Worm (Caenorhabditis elegans) whole organism, L4/young adult: Measurements from ENCODE around the gene C06E2.5.

Experiments
- W03F9.2 ChIP-seq: fragments of 150-350 bp; optimal IDR thresholded peaks from 2 replicates; lab custom pipeline; 2014; ENCODE audit warnings: missing biosample characterization, missing genetic modification characterization
- dao-5 ChIP-seq: sonication (generic microtip); optimal IDR thresholded peaks from 2 replicates; lab custom pipeline; 2016; ENCODE audit warnings: missing genotype, missing genetic modification characterization, moderate library complexity, missing compliant biosample characterization
- him-1 ChIP-seq: sonication (generic microtip); optimal IDR thresholded peaks from 2 replicates; lab custom pipeline; 2016; ENCODE audit warnings: missing genotype, missing genetic modification reagents, missing genetic modification characterization, missing compliant biosample characterization

Gene C06E2.5

ce11 chrX:8857904-8858612, at the start of gene C06E2.5:
Gene C06E2.5 (minus strand): TSS chrX:8857954.
- no peak for TF ChIP-seq him-1
- TF ChIP-seq dao-5 = no peak
- TF ChIP-seq W03F9.2 = no peak

ce11 chrX:8905089-8905488, 47.3 kb upstream of the C06E2.5 start, which contains the start of gene ensh-1:
Gene ensh-1 (plus strand): TSS chrX:8905389.
- TF ChIP-seq dao-5 = no peak
- TF ChIP-seq him-1 = no peak
- TF ChIP-seq W03F9.2 = no peak

- no peak for TF ChIP-seq him-1
- no peak for TF ChIP-seq W03F9.2
- no peak for TF ChIP-seq dao-5
Measured at ce11 chrX:8902920-8903319, 45.2 kb upstream of the C06E2.5 start.

ce11 chrX:8892808-8893207, 35.1 kb upstream of the C06E2.5 start, which contains the start of gene C13E3.1:
Gene C13E3.1 (plus strand): TSS chrX:8893108.
- TF ChIP-seq him-1 (no peak), W03F9.2 (no peak), dao-5 (no peak)

ce11 chrX:8891393-8891953, 33.7 kb upstream of the C06E2.5 start:
- no peak for TF ChIP-seq W03F9.2
- TF ChIP-seq dao-5 = no peak
- no peak for TF ChIP-seq him-1

- TF ChIP-seq him-1 = no peak
- no peak for TF ChIP-seq dao-5
- TF ChIP-seq W03F9.2 = no peak
Measured at ce11 chrX:8890251-8890755, 32.5 kb upstream of the C06E2.5 start.

- TF ChIP-seq W03F9.2 = no peak
- TF ChIP-seq dao-5 = no peak
- no peak for TF ChIP-seq him-1
Measured at ce11 chrX:8888835-8889234, 31.1 kb upstream of the C06E2.5 start.

- TF ChIP-seq him-1 = no peak
- no peak for TF ChIP-seq W03F9.2
- TF ChIP-seq dao-5 = no peak
Measured at ce11 chrX:8882162-8882561, 24.4 kb upstream of the C06E2.5 start.

ce11 chrX:8879349-8879748, 21.6 kb upstream of the C06E2.5 start, which contains the start of gene C06E2.2:
Gene C06E2.2 (plus strand): TSS chrX:8879649.
- TF ChIP-seq him-1 (no peak), dao-5 (no peak), W03F9.2 (no peak)

ce11 chrX:8878709-8879108, 21.0 kb upstream of the C06E2.5 start:
- TF ChIP-seq W03F9.2 (no peak), dao-5 (no peak), him-1 (no peak)

ce11 chrX:8877162-8877561, 19.4 kb upstream of the C06E2.5 start:
- TF ChIP-seq W03F9.2 = no peak
- no peak for TF ChIP-seq dao-5
- no peak for TF ChIP-seq him-1

- TF ChIP-seq dao-5 (no peak), W03F9.2 (no peak), him-1 (no peak)
Measured at ce11 chrX:8875867-8876266, 18.1 kb upstream of the C06E2.5 start.

- TF ChIP-seq dao-5 (no peak), him-1 (no peak), W03F9.2 (no peak)
Measured at ce11 chrX:8874748-8875147, 17.0 kb upstream of the C06E2.5 start, which contains the start of gene C06E2.1. Gene C06E2.1 (minus strand): TSS chrX:8874848.

ce11 chrX:8869112-8869675, 11.4 kb upstream of the C06E2.5 start, which contains the start of the genes ubc-22 and ubc-21:
Gene ubc-22 (minus strand): TSS chrX:8869162.
Gene ubc-21 (plus strand): TSS chrX:8869625.
- no peak for TF ChIP-seq W03F9.2
- TF ChIP-seq dao-5 = no peak
- TF ChIP-seq him-1 = no peak

ce11 chrX:8866563-8866962, 8.8 kb upstream of the C06E2.5 start, which contains the start of gene ins-9:
Gene ins-9 (minus strand): TSS chrX:8866663.
- TF ChIP-seq W03F9.2 (no peak), him-1 (no peak), dao-5 (no peak)

- TF ChIP-seq W03F9.2 (no peak), him-1 (no peak), dao-5 (no peak)
Measured at ce11 chrX:8860958-8861357, 3.2 kb upstream of the C06E2.5 start, which contains the start of gene C06E2.9. Gene C06E2.9 (plus strand): TSS chrX:8861258.
